Worm (Caenorhabditis elegans): ENCODE data around the gene H20E11.3.

DNA sequence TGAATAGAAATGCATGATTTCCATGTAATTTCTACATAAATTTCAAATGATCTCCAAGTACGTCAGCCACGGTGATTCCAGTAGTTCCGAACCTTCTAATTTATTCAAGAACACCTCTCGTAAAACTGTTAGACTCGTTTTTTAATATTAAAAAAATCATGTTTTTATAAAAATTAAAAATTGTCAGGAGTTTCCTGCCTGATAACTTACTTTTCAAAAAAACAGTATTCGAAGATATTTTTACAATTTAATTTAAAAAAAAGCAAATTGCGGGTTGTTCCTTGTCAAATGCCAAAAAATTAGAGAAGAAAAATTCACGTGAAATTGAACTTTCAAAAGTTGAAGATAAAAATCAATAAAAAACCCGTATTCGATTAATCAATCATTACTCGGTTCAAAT is 29.1 kb upstream of the H20E11.3 start, which contains the start of the genes C17H12.3 and C17H12.12:
- no peak for TF ChIP-seq unc-62 (GFP tag; optimal IDR thresholded peaks at IDR 0.05)
- TF ChIP-seq snpc-4 (tag; optimal IDR thresholded peaks at IDR 0.05): no peak
- no peak for TF ChIP-seq ztf-11 (tag; optimal IDR thresholded peaks at IDR 0.05)
- no peak for TF ChIP-seq nhr-28 (tag; optimal IDR thresholded peaks at IDR 0.05)
- TF ChIP-seq pha-4 (tag; optimal IDR thresholded peaks at IDR 0.05): no peak
- TF ChIP-seq nhr-12 (tag; optimal IDR thresholded peaks at IDR 0.05): no peak
- no peak for TF ChIP-seq sem-2 (GFP tag; optimal IDR thresholded peaks at IDR 0.05)
- TF ChIP-seq lin-32 (GFP tag; optimal IDR thresholded peaks at IDR 0.05): no peak
- TF ChIP-seq ham-2 (GFP tag; optimal IDR thresholded peaks at IDR 0.05): no peak

All from whole organism, mixed stage, embryonic.